Worm (Caenorhabditis elegans) whole organism, L1 larva: ENCODE data around the gene T28B11.1.

Experiments
- C04F5.9 ChIP-seq: sonication (generic microtip); optimal IDR thresholded peaks from 2 replicates; lab custom pipeline; 2016; ENCODE audit warnings: missing genetic modification characterization, missing compliant biosample characterization
- C16A3.4 ChIP-seq: fragments of 150-350 bp; optimal IDR thresholded peaks from 2 replicates; lab custom pipeline; 2014; ENCODE audit warnings: missing biosample characterization, missing genetic modification characterization
- C34B4.2 ChIP-seq: sonication (generic microtip); optimal IDR thresholded peaks from 2 replicates; lab custom pipeline; 2017; ENCODE audit warnings: mild to moderate bottlenecking, missing genetic modification characterization, missing compliant biosample characterization
- F16B12.6 ChIP-seq: fragments of 150-350 bp; optimal IDR thresholded peaks from 2 replicates; lab custom pipeline; 2014; ENCODE audit warnings: missing biosample characterization, missing genetic modification characterization
- alr-1 ChIP-seq: fragments of 200-800 bp; sonication (Bioruptor generic); optimal IDR thresholded peaks from 2 replicates; lab custom pipeline; 2018; ENCODE audit warnings: borderline replicate concordance, mild to moderate bottlenecking, missing genetic modification characterization, missing compliant biosample characterization
- ama-1 ChIP-seq: fragments of 150-350 bp; optimal IDR thresholded peaks from 2 replicates; lab custom pipeline; 2014
- blmp-1 ChIP-seq: fragments of 150-350 bp; optimal IDR thresholded peaks from 2 replicates; lab custom pipeline; 2014; ENCODE audit warnings: missing biosample characterization, missing genetic modification characterization
- ceh-63 ChIP-seq: fragments of 200-800 bp; sonication (Bioruptor generic); optimal IDR thresholded peaks from 2 replicates; lab custom pipeline; 2018; ENCODE audit warnings: mild to moderate bottlenecking, missing genetic modification characterization, missing compliant biosample characterization
- ceh-8 ChIP-seq: fragments of 200-800 bp; sonication (Bioruptor generic); optimal IDR thresholded peaks from 2 replicates; lab custom pipeline; 2018; ENCODE audit warnings: mild to moderate bottlenecking, missing genetic modification characterization, moderate library complexity, missing compliant biosample characterization
- ceh-88 ChIP-seq: fragments of 200-800 bp; sonication (Bioruptor generic); IDR thresholded peaks from 2 replicates; pipeline ENCODE4 v1.3.6; 2022; ENCODE audit warnings: missing genetic modification characterization, missing compliant biosample characterization
- ceh-90 ChIP-seq: sonication (generic microtip); optimal IDR thresholded peaks from 2 replicates; lab custom pipeline; 2016; ENCODE audit warnings: missing genetic modification characterization, missing compliant biosample characterization
- ces-1 ChIP-seq: fragments of 150-350 bp; optimal IDR thresholded peaks from 2 replicates; lab custom pipeline; 2014; ENCODE audit warnings: missing biosample characterization, missing genetic modification reagents, missing genetic modification characterization
- dpl-1 ChIP-seq, 3 experiments: fragments of 150-350 bp in 2 of 3; sonication (generic microtip) in 1 of 3; optimal IDR thresholded peaks; 2 replicates each; lab custom pipeline; 2014 to 2017; ENCODE audit warnings: missing biosample characterization in 3 of 3, missing genetic modification characterization in 3 of 3, missing genetic modification reagents in 3 of 3
- dsc-1 ChIP-seq: sonication (generic microtip); optimal IDR thresholded peaks from 2 replicates; lab custom pipeline; 2016; ENCODE audit warnings: mild to moderate bottlenecking, missing genetic modification characterization, missing compliant biosample characterization
- efl-1 ChIP-seq, 4 experiments: fragments of 150-350 bp; optimal IDR thresholded peaks in 3 of 4; peaks in 1 of 4; 1 replicate in 1 of 4; 2 replicates in 3 of 4; lab custom pipeline; 2014; ENCODE audit warnings: missing biosample characterization in 2 of 4, missing genetic modification characterization in 2 of 4, missing genetic modification reagents in 2 of 4
- efl-3 ChIP-seq: fragments of 200-800 bp; sonication (Bioruptor generic); optimal IDR thresholded peaks from 2 replicates; lab custom pipeline; 2018; ENCODE audit warnings: mild to moderate bottlenecking, missing genetic modification characterization, missing compliant biosample characterization
- egl-27 ChIP-seq, 2 experiments: fragments of 150-350 bp in 1 of 2; sonication (generic microtip); optimal IDR thresholded peaks; 3 replicates each; lab custom pipeline; 2017 to 2018; ENCODE audit warnings: missing biosample characterization in 2 of 2, missing genetic modification characterization in 2 of 2, missing genetic modification reagents in 2 of 2
- elt-3 ChIP-seq, 6 experiments: fragments of 150-350 bp in 1 of 6; sonication (generic microtip); optimal IDR thresholded peaks; 2 replicates each; lab custom pipeline; 2017 to 2018; ENCODE audit warnings: missing biosample characterization in 6 of 6, missing genetic modification characterization in 6 of 6, inconsistent platforms in 1 of 6
- ets-5 ChIP-seq: fragments of 200-800 bp; sonication (Bioruptor generic); IDR thresholded peaks from 2 replicates; pipeline ENCODE4 v1.3.6; 2022; ENCODE audit warnings: missing genetic modification characterization, missing compliant biosample characterization
- isw-1 ChIP-seq: fragments of 200-800 bp; sonication (Bioruptor generic); IDR thresholded peaks from 2 replicates; pipeline ENCODE4 v1.3.6; 2022; ENCODE audit warnings: missing genetic modification characterization, missing compliant biosample characterization
- jun-1 ChIP-seq: fragments of 150-350 bp; optimal IDR thresholded peaks from 2 replicates; lab custom pipeline; 2014; ENCODE audit warnings: missing biosample characterization, missing genetic modification reagents, missing genetic modification characterization
- lin-15B ChIP-seq: fragments of 150-350 bp; sonication (generic microtip); optimal IDR thresholded peaks from 3 replicates; lab custom pipeline; 2014; ENCODE audit warnings: missing biosample characterization, missing genetic modification characterization
- lin-35 ChIP-seq, 2 experiments: fragments of 150-350 bp; optimal IDR thresholded peaks; 2 replicates each; lab custom pipeline; 2014; ENCODE audit warnings: missing biosample characterization in 2 of 2, missing genetic modification characterization in 2 of 2, missing genetic modification reagents in 2 of 2
- lin-39 ChIP-seq: fragments of 150-350 bp; optimal IDR thresholded peaks from 2 replicates; lab custom pipeline; 2014; ENCODE audit warnings: missing biosample characterization, missing genetic modification reagents, missing genetic modification characterization
- lsy-2 ChIP-seq, 2 experiments: fragments of 150-350 bp; optimal IDR thresholded peaks; 2 replicates each; lab custom pipeline; 2014; ENCODE audit warnings: missing biosample characterization in 2 of 2, missing genetic modification characterization in 2 of 2
- mab-9 ChIP-seq: fragments of 200-800 bp; sonication (Bioruptor generic); IDR thresholded peaks from 2 replicates; pipeline ENCODE4 v1.3.6; 2022; ENCODE audit warnings: missing genetic modification reagents, missing genetic modification characterization, missing compliant biosample characterization
- mep-1 ChIP-seq: fragments of 150-350 bp; optimal IDR thresholded peaks from 2 replicates; lab custom pipeline; 2014; ENCODE audit warnings: missing biosample characterization, missing genetic modification characterization
- nhr-11 ChIP-seq: fragments of 150-350 bp; optimal IDR thresholded peaks from 2 replicates; lab custom pipeline; 2014; ENCODE audit warnings: missing biosample characterization, missing genetic modification characterization
- nhr-12 ChIP-seq: sonication (generic microtip); optimal IDR thresholded peaks from 2 replicates; lab custom pipeline; 2017; ENCODE audit warnings: missing biosample characterization, missing genetic modification characterization
- nhr-19 ChIP-seq: fragments of 200-800 bp; sonication (Bioruptor generic); conservative IDR thresholded peaks from 2 replicates; pipeline ENCODE4 v1.3.6; 2022; ENCODE audit warnings: missing genetic modification characterization, missing compliant biosample characterization
- nhr-71 ChIP-seq: sonication (generic microtip); optimal IDR thresholded peaks from 2 replicates; lab custom pipeline; 2016; ENCODE audit warnings: mild to moderate bottlenecking, missing genetic modification characterization, moderate library complexity, missing compliant biosample characterization
- nhr-84 ChIP-seq: sonication (generic microtip); optimal IDR thresholded peaks from 2 replicates; lab custom pipeline; 2017; ENCODE audit warnings: missing biosample characterization, missing genetic modification characterization
- nhr-85 ChIP-seq: sonication (generic microtip); peaks from one replicate; lab custom pipeline; 2016; ENCODE audit warnings: missing genetic modification characterization, inconsistent platforms, missing compliant biosample characterization
- nhr-90 ChIP-seq: sonication (generic microtip); optimal IDR thresholded peaks from 2 replicates; lab custom pipeline; 2016; ENCODE audit warnings: mild to moderate bottlenecking, missing genetic modification characterization, missing compliant biosample characterization; ENCODE audit not compliant: poor library complexity
- pag-3 ChIP-seq: sonication (generic microtip); optimal IDR thresholded peaks from 2 replicates; lab custom pipeline; 2017; ENCODE audit warnings: missing genetic modification characterization, mild to moderate bottlenecking, missing compliant biosample characterization, antibody characterized with exemption, borderline replicate concordance; ENCODE audit not compliant: insufficient read depth
- rnt-1 ChIP-seq: sonication (generic microtip); optimal IDR thresholded peaks from 2 replicates; lab custom pipeline; 2016; ENCODE audit warnings: mild to moderate bottlenecking, missing genetic modification characterization, moderate library complexity, missing compliant biosample characterization
- skn-1 ChIP-seq: fragments of 150-350 bp; optimal IDR thresholded peaks from 2 replicates; lab custom pipeline; 2014; ENCODE audit warnings: missing biosample characterization, missing genetic modification characterization
- snpc-4 ChIP-seq: fragments of 150-350 bp; optimal IDR thresholded peaks from 2 replicates; lab custom pipeline; 2014; ENCODE audit warnings: missing biosample characterization, missing genetic modification characterization
- sptf-1 ChIP-seq: fragments of 150-350 bp; optimal IDR thresholded peaks from 2 replicates; lab custom pipeline; 2014; ENCODE audit warnings: missing biosample characterization, missing genetic modification characterization
- sup-37 ChIP-seq: fragments of 200-800 bp; sonication (Bioruptor generic); optimal IDR thresholded peaks from 2 replicates; lab custom pipeline; 2018; ENCODE audit warnings: mild to moderate bottlenecking, missing genetic modification characterization, missing compliant biosample characterization
- swsn-7 ChIP-seq: sonication (generic microtip); optimal IDR thresholded peaks from 2 replicates; lab custom pipeline; 2016; ENCODE audit warnings: missing genetic modification characterization, missing compliant biosample characterization
- unc-30 ChIP-seq: sonication (generic microtip); optimal IDR thresholded peaks from 2 replicates; lab custom pipeline; 2017; ENCODE audit warnings: missing biosample characterization, missing genetic modification characterization
- unc-86 ChIP-seq: sonication (generic microtip); optimal IDR thresholded peaks from 2 replicates; lab custom pipeline; 2016; ENCODE audit warnings: missing genetic modification characterization, missing compliant biosample characterization
- vab-15 ChIP-seq: sonication (generic microtip); optimal IDR thresholded peaks from 2 replicates; lab custom pipeline; 2017; ENCODE audit warnings: missing genotype, mild to moderate bottlenecking, missing genetic modification characterization, missing compliant biosample characterization
- xbp-1 ChIP-seq: sonication (generic microtip); optimal IDR thresholded peaks from 2 replicates; lab custom pipeline; 2016; ENCODE audit warnings: missing genetic modification characterization, missing compliant biosample characterization
- zip-4 ChIP-seq: fragments of 200-800 bp; sonication (Bioruptor generic); optimal IDR thresholded peaks from 2 replicates; lab custom pipeline; 2018; ENCODE audit warnings: mild to moderate bottlenecking, missing genetic modification characterization, moderate library complexity, missing compliant biosample characterization

The T28B11.1 gene

DNA sequence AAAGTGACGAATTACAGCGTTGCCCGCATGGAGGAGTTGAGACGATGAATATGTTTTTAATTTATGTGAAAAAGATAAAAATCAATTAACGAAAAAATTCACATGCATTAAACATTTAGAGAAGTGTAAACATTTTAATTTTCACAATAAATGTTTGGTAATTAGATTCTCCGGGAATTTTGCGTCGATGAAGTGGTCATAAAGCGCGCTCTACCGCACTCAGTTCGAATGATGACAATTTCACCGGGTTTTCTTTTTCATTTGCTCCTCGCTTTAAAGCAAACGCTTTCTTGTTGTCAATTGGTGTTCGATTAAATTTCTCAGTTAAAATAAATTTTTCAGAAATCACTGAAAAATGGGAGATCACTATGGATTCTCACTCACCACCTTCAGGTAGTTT lies 37.8 kb upstream of the T28B11.1 start, which contains the start of the genes D1054.1 and pas-2 (continued):
- TF ChIP-seq blmp-1 (tag; lab: Kevin White, UChicago) (peak; percentile 45), ceh-88 (GFP tag; lab: Robert Waterston, UW) (no peak), lin-15B (tag; lab: Kevin White, UChicago) (no peak), C04F5.9 (tag; lab: Kevin White, UChicago) (no peak), nhr-90 (tag; lab: Kevin White, UChicago) (no peak), unc-30 (tag; lab: Kevin White, UChicago) (no peak), rnt-1 (tag; lab: Kevin White, UChicago) (no peak), unc-86 (tag; lab: Kevin White, UChicago) (no peak), efl-3 (GFP tag; lab: Kevin White, UChicago) (no peak), ces-1 (GFP tag; lab: Kevin White, UChicago) (no peak), xbp-1 (tag; lab: Kevin White, UChicago) (no peak), lsy-2 (tag; optimal IDR thresholded peaks at IDR 0.05; lab: Kevin White, UChicago) (peak in 1 of 2 experiments; percentile 41), lin-39 (tag; lab: Kevin White, UChicago) (no peak), dsc-1 (tag; lab: Kevin White, UChicago) (no peak), swsn-7 (tag; lab: Kevin White, UChicago) (no peak), pag-3 (tag; lab: Kevin White, UChicago) (no peak), sup-37 (GFP tag; lab: Kevin White, UChicago) (no peak), ceh-8 (GFP tag; lab: Kevin White, UChicago) (no peak), ceh-63 (no peak), mab-9 (GFP tag; lab: Robert Waterston, UW) (no peak), vab-15 (tag; lab: Kevin White, UChicago) (no peak), egl-27 (tag; optimal IDR thresholded peaks at IDR 0.05; lab: Kevin White, UChicago) (no peak), ets-5 (GFP tag; lab: Robert Waterston, UW) (no peak), skn-1 (tag; lab: Kevin White, UChicago) (peak; percentile 92), dpl-1 (GFP tag; optimal IDR thresholded peaks at IDR 0.05; lab: Kevin White, UChicago) (peak in 2 of 3 experiments; percentile 1 to 37), sptf-1 (tag; lab: Kevin White, UChicago) (no peak), ceh-90 (tag; lab: Kevin White, UChicago) (no peak), nhr-11 (tag; lab: Kevin White, UChicago) (no peak), isw-1 (GFP tag; lab: Robert Waterston, UW) (no peak), efl-1 (optimal IDR thresholded peaks at IDR 0.05; lab: Kevin White, UChicago) (peak in 1 of 2 experiments; percentile 24), efl-1 (GFP tag; optimal IDR thresholded peaks at IDR 0.05 in 1 of 2; lab: Kevin White, UChicago) (peak in 1 of 2 experiments; percentile 3), mep-1 (peak; percentile 45), nhr-12 (tag; lab: Kevin White, UChicago) (no peak), lin-35 (GFP tag; optimal IDR thresholded peaks at IDR 0.05; lab: Kevin White, UChicago) (peak; percentile 22 to 34), ama-1 (no peak), zip-4 (GFP tag; lab: Kevin White, UChicago) (no peak)

DNA sequence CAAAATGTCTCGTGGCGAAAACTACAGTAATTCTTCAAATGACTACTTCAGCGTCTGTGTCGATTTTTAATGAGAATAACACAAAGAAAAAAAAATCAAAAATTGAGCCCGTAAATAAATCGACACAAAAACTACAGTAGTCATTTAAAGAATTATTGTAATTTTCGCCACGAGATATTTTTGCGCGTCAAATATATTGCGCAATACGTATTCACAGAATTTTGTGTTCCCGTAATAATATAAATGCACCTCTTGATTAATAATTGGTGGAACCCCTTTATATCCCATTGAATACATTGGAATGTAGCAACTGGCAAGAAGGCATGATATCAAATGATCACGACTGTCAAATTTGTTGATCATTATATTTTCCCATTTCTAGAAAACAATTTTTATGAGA lies 36.7 kb upstream of the T28B11.1 start:
- no peak for TF ChIP-seq skn-1 (tag; lab: Kevin White, UChicago)
- no peak for TF ChIP-seq mep-1
- TF ChIP-seq nhr-84 (tag; lab: Kevin White, UChicago) = no peak
- no peak for TF ChIP-seq nhr-71

DNA sequence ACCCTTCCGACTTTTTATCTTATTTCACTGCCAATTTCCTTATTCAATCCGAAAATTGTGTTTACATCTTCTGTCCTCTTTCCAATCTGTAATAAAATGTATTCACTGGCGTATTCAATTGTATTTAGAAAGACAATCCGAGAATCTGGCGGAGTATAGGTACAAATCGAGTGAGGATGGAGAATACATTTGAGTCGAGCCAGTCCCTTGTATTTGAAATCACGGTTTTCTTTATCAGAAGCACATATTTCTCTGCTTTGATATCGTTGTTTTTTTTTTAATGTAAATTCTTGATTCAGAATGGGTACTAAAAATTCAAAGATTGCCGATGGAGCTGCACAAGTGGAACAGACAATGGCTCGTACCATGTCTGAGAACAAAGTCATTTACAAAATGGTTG lies 31.8 kb upstream of the T28B11.1 start, which contains the start of gene ocr-1:
Gene ocr-1, plus strand, starts transcription at position 301 of the 400 bp plus-strand sequence.
- TF ChIP-seq F16B12.6 (tag; lab: Kevin White, UChicago) (no peak), lin-39 (tag; lab: Kevin White, UChicago) (no peak), C16A3.4 (tag; lab: Kevin White, UChicago) (no peak), alr-1 (tag; lab: Kevin White, UChicago) (no peak), elt-3 (tag; optimal IDR thresholded peaks at IDR 0.05; lab: Kevin White, UChicago) (no peak), C34B4.2 (no peak), dsc-1 (tag; lab: Kevin White, UChicago) (no peak), mep-1 (no peak), nhr-90 (tag; lab: Kevin White, UChicago) (no peak), rnt-1 (tag; lab: Kevin White, UChicago) (no peak), jun-1 (tag; lab: Kevin White, UChicago) (no peak), snpc-4 (tag; lab: Kevin White, UChicago) (no peak), xbp-1 (tag; lab: Kevin White, UChicago) (no peak), nhr-85 (tag; lab: Kevin White, UChicago) (no peak), skn-1 (tag; lab: Kevin White, UChicago) (no peak), nhr-19 (GFP tag; lab: Robert Waterston, UW) (no peak), unc-86 (tag; lab: Kevin White, UChicago) (no peak), swsn-7 (tag; lab: Kevin White, UChicago) (no peak), isw-1 (GFP tag; lab: Robert Waterston, UW) (no peak)
